Fruit fly (Drosophila melanogaster) whole organism, prepupa: ENCODE data around the gene Rabex-5.
A peak's percentile ranks its signal among the peaks of the same experiment; 100 is the strongest.

Experiments used
- Blimp-1 ChIP-seq: fragments of 200-800 bp; sonication (Bioruptor generic); optimal IDR thresholded peaks from 3 replicates; lab custom pipeline; 2017; ENCODE audit warnings: missing biosample characterization, missing genetic modification characterization, mild to moderate bottlenecking, moderate library complexity, missing genetic modification reagents
- CG10631 ChIP-seq: fragments of 200-800 bp; sonication (Bioruptor generic); optimal IDR thresholded peaks from 2 replicates; lab custom pipeline; 2016; ENCODE audit warnings: missing biosample characterization, missing genetic modification characterization
- CG11294 ChIP-seq: fragments of 200-800 bp; sonication (Bioruptor generic); IDR thresholded peaks from 2 replicates; pipeline ENCODE4 v1.3.6; 2022; ENCODE audit warnings: missing biosample characterization, missing genetic modification characterization
- CG11762 ChIP-seq: fragments of 200-800 bp; sonication (Bioruptor generic); optimal IDR thresholded peaks from 3 replicates; lab custom pipeline; 2016; ENCODE audit warnings: missing biosample characterization, missing genetic modification characterization; ENCODE audit not compliant: insufficient read depth
- CG1621 ChIP-seq: fragments of 200-800 bp; sonication (Bioruptor generic); optimal IDR thresholded peaks from 3 replicates; lab custom pipeline; 2018; ENCODE audit warnings: missing biosample characterization, mild to moderate bottlenecking, missing genetic modification characterization
- CG3032 ChIP-seq: fragments of 200-800 bp; optimal IDR thresholded peaks from 2 replicates; lab custom pipeline; 2019; ENCODE audit warnings: missing biosample characterization, mild to moderate bottlenecking, missing genetic modification characterization, moderate library complexity
- CG31627 ChIP-seq: fragments of 200-800 bp; sonication (Bioruptor generic); optimal IDR thresholded peaks from 3 replicates; lab custom pipeline; 2016; ENCODE audit warnings: missing biosample characterization, missing genetic modification characterization
- CG32006 ChIP-seq: fragments of 200-800 bp; sonication (Bioruptor generic); optimal IDR thresholded peaks from 3 replicates; lab custom pipeline; 2017; ENCODE audit warnings: missing biosample characterization, mild to moderate bottlenecking, missing genetic modification characterization
- CG34406 ChIP-seq: fragments of 200-800 bp; sonication (Bioruptor generic); optimal IDR thresholded peaks from 3 replicates; lab custom pipeline; 2016; ENCODE audit warnings: missing biosample characterization, missing genetic modification characterization
- CG3919 ChIP-seq: fragments of 200-800 bp; sonication (Bioruptor generic); optimal IDR thresholded peaks from 3 replicates; lab custom pipeline; 2016; ENCODE audit warnings: missing biosample characterization, missing genetic modification characterization
- CG4318 ChIP-seq: fragments of 200-800 bp; sonication (Bioruptor generic); optimal IDR thresholded peaks from 3 replicates; lab custom pipeline; 2017; ENCODE audit warnings: missing biosample characterization, mild to moderate bottlenecking, missing genetic modification characterization
- CG6163 ChIP-seq: fragments of 200-800 bp; sonication (Bioruptor generic); IDR thresholded peaks from 3 replicates; pipeline ENCODE4 v1.3.6; 2022; ENCODE audit warnings: missing biosample characterization, missing genetic modification characterization
- CG6854 ChIP-seq: fragments of 200-800 bp; sonication (Bioruptor generic); optimal IDR thresholded peaks from 2 replicates; lab custom pipeline; 2017; ENCODE audit warnings: missing biosample characterization, mild to moderate bottlenecking, missing genetic modification characterization
- CG8119 ChIP-seq: fragments of 200-800 bp; sonication (Bioruptor generic); IDR thresholded peaks from 3 replicates; pipeline ENCODE4 v1.3.6; 2022; ENCODE audit warnings: missing biosample characterization, missing genetic modification characterization
- CG8319 ChIP-seq: fragments of 200-800 bp; sonication (Bioruptor generic); optimal IDR thresholded peaks from 3 replicates; lab custom pipeline; 2016; ENCODE audit warnings: missing biosample characterization, missing genetic modification characterization
- CG8632 ChIP-seq: fragments of 200-800 bp; sonication (Bioruptor generic); optimal IDR thresholded peaks from 3 replicates; lab custom pipeline; 2016; ENCODE audit warnings: missing biosample characterization, missing genetic modification characterization
- Eip75B ChIP-seq: fragments of 200-800 bp; sonication (Bioruptor generic); optimal IDR thresholded peaks from 3 replicates; lab custom pipeline; 2016; ENCODE audit warnings: missing biosample characterization, missing genetic modification characterization
- Eip78C ChIP-seq: fragments of 200-800 bp; sonication (Bioruptor generic); peaks from one replicate; lab custom pipeline; 2016; ENCODE audit warnings: missing biosample characterization, missing genetic modification characterization
- Ets21C ChIP-seq: fragments of 200-800 bp; sonication (Bioruptor generic); optimal IDR thresholded peaks from 3 replicates; lab custom pipeline; 2016; ENCODE audit warnings: missing biosample characterization, missing genetic modification characterization
- Ets96B ChIP-seq: fragments of 200-800 bp; optimal IDR thresholded peaks from 2 replicates; lab custom pipeline; 2019; ENCODE audit warnings: missing biosample characterization, mild to moderate bottlenecking, missing genetic modification characterization, moderate library complexity
- Gug ChIP-seq: fragments of 200-800 bp; sonication (Bioruptor generic); IDR thresholded peaks from 2 replicates; pipeline ENCODE4 v1.3.6; 2022; ENCODE audit warnings: missing biosample characterization, missing genetic modification characterization
- Hr4 ChIP-seq: fragments of 200-800 bp; sonication (Bioruptor generic); optimal IDR thresholded peaks from 3 replicates; lab custom pipeline; 2016; ENCODE audit warnings: missing biosample characterization, missing genetic modification characterization
- Met ChIP-seq: fragments of 200-800 bp; sonication (Bioruptor generic); optimal IDR thresholded peaks from 3 replicates; lab custom pipeline; 2016; ENCODE audit warnings: missing biosample characterization, missing genetic modification characterization
- Sox102F ChIP-seq: fragments of 200-800 bp; sonication (Bioruptor generic); optimal IDR thresholded peaks from 2 replicates; lab custom pipeline; 2016; ENCODE audit warnings: missing biosample characterization, mild to moderate bottlenecking, missing genetic modification characterization
- Sox15 ChIP-seq: fragments of 200-800 bp; sonication (Bioruptor generic); optimal IDR thresholded peaks from 3 replicates; lab custom pipeline; 2016; ENCODE audit warnings: missing biosample characterization, missing genetic modification characterization
- achi ChIP-seq: fragments of 200-800 bp; sonication (Bioruptor generic); optimal IDR thresholded peaks from 3 replicates; lab custom pipeline; 2016; ENCODE audit warnings: missing biosample characterization, missing genetic modification characterization
- acj6 ChIP-seq: fragments of 200-800 bp; sonication (Bioruptor generic); optimal IDR thresholded peaks from 3 replicates; lab custom pipeline; 2016; ENCODE audit warnings: missing biosample characterization, missing genetic modification characterization
- cyc ChIP-seq: fragments of 200-800 bp; sonication (Bioruptor generic); optimal IDR thresholded peaks from 3 replicates; lab custom pipeline; 2016; ENCODE audit warnings: missing biosample characterization, missing genetic modification characterization
- dac ChIP-seq: fragments of 200-800 bp; sonication (Bioruptor generic); optimal IDR thresholded peaks from 2 replicates; lab custom pipeline; 2017; ENCODE audit warnings: missing biosample characterization, mild to moderate bottlenecking, missing genetic modification characterization
- eg ChIP-seq: fragments of 200-800 bp; sonication (Bioruptor generic); IDR thresholded peaks from 3 replicates; pipeline ENCODE4 v1.3.6; 2022; ENCODE audit warnings: missing biosample characterization, missing genetic modification characterization
- esn ChIP-seq: fragments of 200-800 bp; sonication (Bioruptor generic); optimal IDR thresholded peaks from 2 replicates; lab custom pipeline; 2016; ENCODE audit warnings: missing biosample characterization, mild to moderate bottlenecking, missing genetic modification characterization, moderate library complexity
- fd59A ChIP-seq: fragments of 200-800 bp; sonication (Bioruptor generic); optimal IDR thresholded peaks from 2 replicates; lab custom pipeline; 2017; ENCODE audit warnings: missing biosample characterization, mild to moderate bottlenecking, missing genetic modification characterization, missing genetic modification reagents
- fd85E ChIP-seq: fragments of 200-800 bp; sonication (Bioruptor generic); optimal IDR thresholded peaks from 3 replicates; lab custom pipeline; 2016; ENCODE audit warnings: missing biosample characterization, missing genetic modification characterization
- lz ChIP-seq: fragments of 200-800 bp; sonication (Bioruptor generic); optimal IDR thresholded peaks from 3 replicates; lab custom pipeline; 2016; ENCODE audit warnings: missing biosample characterization, missing genetic modification characterization
- net ChIP-seq: fragments of 200-800 bp; sonication (Bioruptor generic); optimal IDR thresholded peaks from 3 replicates; lab custom pipeline; 2016; ENCODE audit warnings: missing biosample characterization, missing genetic modification characterization
- pdm3 ChIP-seq: fragments of 200-800 bp; sonication (Bioruptor generic); optimal IDR thresholded peaks from 3 replicates; lab custom pipeline; 2016; ENCODE audit warnings: missing biosample characterization, missing genetic modification characterization
- salr ChIP-seq, 2 experiments: fragments of 200-800 bp; sonication (Bioruptor generic); optimal IDR thresholded peaks; 3 replicates each; lab custom pipeline; 2016 to 2018; ENCODE audit warnings: missing biosample characterization in 2 of 2, missing genetic modification characterization in 2 of 2, mild to moderate bottlenecking in 1 of 2
- ss ChIP-seq, 2 experiments: fragments of 200-800 bp; sonication (Bioruptor generic); optimal IDR thresholded peaks; 2 replicates in 1 of 2; 3 replicates in 1 of 2; lab custom pipeline; 2017 to 2018; ENCODE audit warnings: mild to moderate bottlenecking in 2 of 2, missing biosample characterization in 2 of 2, missing genetic modification characterization in 2 of 2, moderate library complexity in 1 of 2
- svp ChIP-seq: fragments of 200-800 bp; sonication (Bioruptor generic); peaks from one replicate; lab custom pipeline; 2016; ENCODE audit warnings: missing biosample characterization, missing genetic modification characterization
- vri ChIP-seq: fragments of 200-800 bp; sonication (Bioruptor generic); optimal IDR thresholded peaks from 3 replicates; lab custom pipeline; 2016; ENCODE audit warnings: missing biosample characterization, mild to moderate bottlenecking, missing genetic modification characterization

The Rabex-5 gene

dm6 chr3L:1302950-1303352 lies 7.2 kb downstream of the Rabex-5 start:
- no peak for TF ChIP-seq salr (GFP tag; optimal IDR thresholded peaks at IDR 0.05; lab: Kevin White, UChicago)
- TF ChIP-seq Gug (GFP tag; lab: Robert Waterston, UW) = no peak
- no peak for TF ChIP-seq CG32006
- no peak for TF ChIP-seq Sox102F (GFP tag; lab: Kevin White, UChicago)
- no peak for TF ChIP-seq Ets96B (tag; lab: Kevin White, UChicago)
- no peak for TF ChIP-seq lz (GFP tag; lab: Kevin White, UChicago)
- no peak for TF ChIP-seq Ets21C (GFP tag; lab: Kevin White, UChicago)
- TF ChIP-seq Sox15 (GFP tag; lab: Kevin White, UChicago) = no peak
- no peak for TF ChIP-seq CG10631 (GFP tag; lab: Kevin White, UChicago)
- no peak for TF ChIP-seq vri
- TF ChIP-seq eg (GFP tag; lab: Robert Waterston, UW) = no peak
- TF ChIP-seq CG11294 (GFP tag; lab: Robert Waterston, UW) = no peak
- no peak for TF ChIP-seq net (GFP tag; lab: Kevin White, UChicago)
- no peak for TF ChIP-seq CG3032 (tag; lab: Kevin White, UChicago)
- TF ChIP-seq svp (GFP tag; lab: Kevin White, UChicago) = no peak
- TF ChIP-seq fd85E (GFP tag; lab: Kevin White, UChicago) = no peak

- TF ChIP-seq vri (peak; percentile 91), CG6854 (no peak), pdm3 (GFP tag; lab: Kevin White, UChicago) (no peak), CG3919 (GFP tag; lab: Kevin White, UChicago) (no peak), svp (GFP tag; lab: Kevin White, UChicago) (peak; percentile 90)
These were observed 9.6 kb downstream of the Rabex-5 start for dm6 chr3L:1305317-1305716.

dm6 chr3L:1307005-1307632 lies 11.4 kb downstream of the Rabex-5 start, which contains the start of the genes Ctr9 and Nt5a:
Gene Ctr9 (plus strand): TSS chr3L:1307224.
Gene Nt5a (minus strand): TSS chr3L:1307418.
- TF ChIP-seq Eip75B (GFP tag; lab: Kevin White, UChicago) (no peak), fd59A (GFP tag; lab: Kevin White, UChicago) (no peak), Blimp-1 (peak; percentile 68), net (GFP tag; lab: Kevin White, UChicago) (no peak), CG10631 (GFP tag; lab: Kevin White, UChicago) (no peak), achi (no peak), dac (GFP tag; lab: Kevin White, UChicago) (no peak), CG6163 (0 out of 3 replicates have a peak, but pooled peaks have one; percentile 32), CG3919 (GFP tag; lab: Kevin White, UChicago) (no peak), CG3032 (tag; lab: Kevin White, UChicago) (peak; percentile 50), cyc (GFP tag; lab: Kevin White, UChicago) (no peak), CG31627 (GFP tag; lab: Kevin White, UChicago) (peak; percentile 50), svp (GFP tag; lab: Kevin White, UChicago) (peak; percentile 42), esn (GFP tag; lab: Kevin White, UChicago) (peak; percentile 56), Ets21C (GFP tag; lab: Kevin White, UChicago) (no peak), CG1621 (tag; lab: Kevin White, UChicago) (no peak), vri (peak; percentile 100)

dm6 chr3L:1313039-1313766 lies 17.5 kb downstream of the Rabex-5 start, which contains the start of the genes sturkopf and Herc4:
Gene sturkopf (minus strand): TSS chr3L:1313377.
Gene Herc4 (plus strand): TSS chr3L:1313696.
- TF ChIP-seq cyc (GFP tag; lab: Kevin White, UChicago) (peak; percentile 60), CG10631 (GFP tag; lab: Kevin White, UChicago) (peak; percentile 96), CG8319 (GFP tag; lab: Kevin White, UChicago) (peak; percentile 55), CG6854 (peak; percentile 45), Met (GFP tag; lab: Kevin White, UChicago) (no peak), CG6163 (peak; percentile 84), CG31627 (GFP tag; lab: Kevin White, UChicago) (peak; percentile 85), CG11762 (GFP tag; lab: Kevin White, UChicago) (peak; percentile 57), CG34406 (GFP tag; lab: Kevin White, UChicago) (peak; percentile 70), net (GFP tag; lab: Kevin White, UChicago) (peak; percentile 75), CG11294 (GFP tag; lab: Robert Waterston, UW) (no peak), Eip78C (GFP tag; lab: Kevin White, UChicago) (peak; percentile 93), CG1621 (tag; lab: Kevin White, UChicago) (peak; percentile 38), dac (GFP tag; lab: Kevin White, UChicago) (no peak), Hr4 (no peak), CG3032 (tag; lab: Kevin White, UChicago) (peak; percentile 83), lz (GFP tag; lab: Kevin White, UChicago) (peak; percentile 92), CG8119 (peak; percentile 45), CG32006 (peak; percentile 87), CG4318 (GFP tag; lab: Kevin White, UChicago) (no peak), Ets96B (tag; lab: Kevin White, UChicago) (peak; percentile 54), Gug (GFP tag; lab: Robert Waterston, UW) (peak; percentile 34; the same call in 1 of the 2 replicates), acj6 (GFP tag; lab: Kevin White, UChicago) (peak; percentile 82), ss (GFP tag; optimal IDR thresholded peaks at IDR 0.05; lab: Kevin White, UChicago) (peak; percentile 40 to 75), CG8632 (GFP tag; lab: Kevin White, UChicago) (peak; percentile 78)
